Fruit fly (Drosophila melanogaster): ENCODE measurements around the gene Myt1.

Myt1 gene

DNA sequence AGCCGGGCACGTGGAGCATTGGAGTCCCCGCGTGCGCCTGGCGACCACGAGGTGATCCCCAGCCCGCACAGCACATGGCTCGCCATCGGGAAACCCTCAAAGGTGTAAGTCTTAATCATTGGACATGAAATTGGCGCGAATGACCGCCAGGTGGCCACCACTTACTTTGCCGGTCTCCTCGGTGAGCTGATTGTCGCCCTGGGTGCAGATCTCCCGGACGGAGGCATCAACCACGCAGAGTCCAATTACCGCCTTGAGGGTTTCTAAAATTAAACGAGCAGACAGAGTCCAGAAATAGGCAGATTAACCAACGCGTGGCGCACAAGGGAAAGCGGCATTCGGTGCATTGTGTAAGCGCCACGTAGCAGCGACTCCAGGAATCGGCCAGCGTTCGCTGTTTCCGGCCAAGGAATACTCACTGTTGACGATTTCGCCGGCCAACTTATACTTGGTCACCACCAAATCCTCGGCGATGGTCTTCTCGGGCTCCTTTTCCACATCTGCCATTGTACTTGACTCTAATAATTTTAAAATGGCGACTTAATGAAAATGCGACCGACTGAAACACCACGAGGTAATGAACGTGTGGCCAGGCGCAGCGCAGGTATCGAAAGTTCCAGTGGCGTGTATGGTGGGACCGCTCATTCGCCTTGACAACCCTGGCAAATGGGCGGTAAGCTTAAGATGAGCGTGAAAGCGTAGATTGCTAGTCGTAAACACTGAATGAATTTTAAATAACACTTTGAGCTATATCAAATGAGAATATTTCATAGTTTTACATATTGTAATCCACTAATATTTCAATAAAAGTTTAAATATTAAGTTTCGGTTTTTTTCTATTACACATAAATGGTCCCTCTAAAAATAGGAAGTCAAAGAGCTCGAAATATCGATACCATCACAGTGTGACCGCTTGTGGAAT, 14.2 kb downstream of the Myt1 start, which contains the start of gene CG10576 (continued):
- TF ChIP-seq CG4707 (GFP tag; optimal IDR thresholded peaks at IDR 0.05) (no peak), CTCF (GFP tag; optimal IDR thresholded peaks at IDR 0.05) (peak; percentile 78), CG14860 (GFP tag; IDR thresholded peaks at IDR 0.05; ENCODE audit: partially characterized antibody) (0 out of 3 replicates have a peak, but pooled peaks have one; percentile 43), CG12104 (GFP tag; optimal IDR thresholded peaks at IDR 0.05) (no peak), pnt (GFP tag; optimal IDR thresholded peaks at IDR 0.05) (no peak), CG2116 (GFP tag; optimal IDR thresholded peaks at IDR 0.05) (peak; percentile 78), ATbp (GFP tag; optimal IDR thresholded peaks at IDR 0.05) (no peak), onecut (GFP tag; IDR thresholded peaks at IDR 0.05) (no peak), Gsc (GFP tag; IDR thresholded peaks at IDR 0.05) (no peak), Dref (GFP tag; IDR thresholded peaks at IDR 0.05) (peak; percentile 56), CG6854 (GFP tag; optimal IDR thresholded peaks at IDR 0.05) (peak; percentile 7), tup (GFP tag; optimal IDR thresholded peaks at IDR 0.05) (no peak), Dll (GFP tag; IDR thresholded peaks at IDR 0.05; ENCODE audit: partially characterized antibody) (peak; percentile 73), ind (GFP tag; optimal IDR thresholded peaks at IDR 0.05) (no peak), hbn (GFP tag; IDR thresholded peaks at IDR 0.05; ENCODE audit: partially characterized antibody) (peak; percentile 60; the same call in 1 of the 2 replicates), CG9609 (GFP tag; optimal IDR thresholded peaks at IDR 0.05) (no peak), CHES-1-like (GFP tag; optimal IDR thresholded peaks at IDR 0.05) (peak; percentile 18), CG17568 (GFP tag; optimal IDR thresholded peaks at IDR 0.05) (no peak), CG18476 (GFP tag; optimal IDR thresholded peaks at IDR 0.05) (no peak), unc-4 (GFP tag; IDR thresholded peaks at IDR 0.05; ENCODE audit: partially characterized antibody) (peak; percentile 68; the same call in 1 of the 2 replicates), vvl (GFP tag; IDR thresholded peaks at IDR 0.05) (0 out of 2 replicates have a peak, but pooled peaks have one; percentile 23), CG10267 (tag; optimal IDR thresholded peaks at IDR 0.05) (peak; percentile 58), Trl (optimal IDR thresholded peaks at IDR 0.05) (peak in 1 of 2 experiments; percentile 5), Trl (GFP tag; optimal IDR thresholded peaks at IDR 0.05) (no peak), CG2202 (tag; optimal IDR thresholded peaks at IDR 0.05) (no peak), CG9932 (GFP tag; IDR thresholded peaks at IDR 0.05) (peak; percentile 5; the same call in 1 of the 2 replicates), Doc3 (GFP tag; IDR thresholded peaks at IDR 0.05; ENCODE audit: partially characterized antibody) (peak; percentile 46; the same call in 1 of the 3 replicates), Hand (GFP tag; optimal IDR thresholded peaks at IDR 0.05) (no peak), danr (GFP tag; IDR thresholded peaks at IDR 0.05) (no peak), insv (GFP tag; optimal IDR thresholded peaks at IDR 0.05) (peak in 1 of 2 experiments; percentile 6)

DNA sequence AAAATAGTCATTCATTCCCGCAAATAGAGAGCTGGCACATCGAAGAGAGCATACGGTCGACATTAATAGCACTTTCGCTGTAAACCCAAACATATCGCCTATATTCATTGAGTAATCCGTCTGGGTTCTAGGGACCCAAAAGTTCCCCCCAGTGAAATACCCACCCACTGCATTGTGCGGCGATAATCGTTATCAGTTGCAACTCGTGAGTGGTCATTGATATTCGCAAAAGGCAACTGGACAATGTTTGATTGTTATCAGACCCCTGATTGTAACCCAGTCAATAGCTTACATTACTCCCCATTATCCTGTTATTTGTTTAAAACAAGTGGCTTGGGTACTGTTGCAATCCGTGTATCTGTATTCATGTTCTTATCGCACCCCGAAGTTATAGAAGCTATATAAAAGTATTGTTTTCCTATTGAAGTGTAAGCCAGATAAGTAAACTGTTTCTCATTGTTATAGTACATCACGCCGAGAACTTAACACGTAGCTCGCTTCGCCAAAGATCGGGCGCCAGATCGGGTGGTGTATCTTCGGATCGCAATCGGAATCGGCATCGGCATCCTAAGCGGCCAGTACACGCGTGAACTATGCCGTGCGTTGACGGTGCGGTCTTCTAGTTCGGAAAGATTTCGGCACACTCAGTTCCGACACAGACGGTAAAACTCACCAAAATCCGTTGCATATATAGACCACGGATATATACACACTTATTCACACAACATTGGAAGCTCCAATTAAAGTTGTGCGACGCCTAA, 25.6 kb downstream of the Myt1 start:
- TF ChIP-seq CG34224 (GFP tag; IDR thresholded peaks at IDR 0.05; ENCODE audit: partially characterized antibody) (no peak), CG10543 (GFP tag; optimal IDR thresholded peaks at IDR 0.05) (peak; percentile 18), grn (GFP tag; optimal IDR thresholded peaks at IDR 0.05) (peak; percentile 60), sug (tag; optimal IDR thresholded peaks at IDR 0.05) (peak; percentile 30), CG7987 (GFP tag; optimal IDR thresholded peaks at IDR 0.05) (no peak), Deaf1 (tag; optimal IDR thresholded peaks at IDR 0.05) (peak; percentile 96), lbe (GFP tag; optimal IDR thresholded peaks at IDR 0.05) (no peak), E2f2 (GFP tag; IDR thresholded peaks at IDR 0.05) (peak; percentile 7; the same call in 1 of the 2 replicates), CG9932 (GFP tag; IDR thresholded peaks at IDR 0.05) (0 out of 2 replicates have a peak, but pooled peaks have one; percentile 6), az2 (GFP tag; optimal IDR thresholded peaks at IDR 0.05) (no peak), Med (GFP tag) (peak; percentile 48), CG1647 (GFP tag; optimal IDR thresholded peaks at IDR 0.05) (no peak), CG12659 (GFP tag; optimal IDR thresholded peaks at IDR 0.05) (no peak), B-H2 (GFP tag; optimal IDR thresholded peaks at IDR 0.05) (peak; percentile 16), CG34376 (GFP tag; optimal IDR thresholded peaks at IDR 0.05) (peak; percentile 3), gro (GFP tag; optimal IDR thresholded peaks at IDR 0.05) (peak; percentile 3), Hr78 (GFP tag; optimal IDR thresholded peaks at IDR 0.05) (peak in 1 of 2 experiments; percentile 47)

Data from whole organism, embryonic.